Fruit fly (Drosophila melanogaster) whole organism, embryonic: ENCODE results near the gene Ssl2.

Experiments
- Antp ChIP-seq: fragments of 200-800 bp; sonication (Bioruptor generic); optimal IDR thresholded peaks from 3 replicates; lab custom pipeline; 2016; ENCODE audit warnings: missing biosample characterization, missing genetic modification characterization
- BEAF-32 ChIP-seq: fragments of 200-800 bp; sonication (Bioruptor generic); optimal IDR thresholded peaks from 3 replicates; lab custom pipeline; 2017; ENCODE audit warnings: missing biosample characterization, missing genetic modification characterization, mild to moderate bottlenecking, moderate library complexity, missing genetic modification reagents
- CG10366 ChIP-seq: fragments of 200-800 bp; sonication (Bioruptor generic); IDR thresholded peaks from 2 replicates; pipeline ENCODE4 v1.3.6; 2022; ENCODE audit warnings: missing biosample characterization, missing genetic modification characterization
- CG12299 ChIP-seq: fragments of 200-800 bp; sonication (Bioruptor generic); optimal IDR thresholded peaks from 2 replicates; lab custom pipeline; 2018; ENCODE audit warnings: missing biosample characterization, mild to moderate bottlenecking, missing genetic modification characterization
- CG17385 ChIP-seq: fragments of 200-800 bp; sonication (Bioruptor generic); optimal IDR thresholded peaks from 3 replicates; lab custom pipeline; 2018; ENCODE audit warnings: missing biosample characterization, mild to moderate bottlenecking, missing genetic modification characterization
- CG30403 ChIP-seq: fragments of 200-800 bp; sonication (Bioruptor generic); optimal IDR thresholded peaks from 3 replicates; lab custom pipeline; 2016; ENCODE audit warnings: missing biosample characterization, missing genetic modification characterization
- CG33213 ChIP-seq: fragments of 200-800 bp; sonication (Bioruptor generic); optimal IDR thresholded peaks from 3 replicates; lab custom pipeline; 2016; ENCODE audit warnings: missing biosample characterization, missing genetic modification characterization
- CG34376 ChIP-seq: fragments of 200-800 bp; sonication (Bioruptor generic); optimal IDR thresholded peaks from 2 replicates; lab custom pipeline; 2018; ENCODE audit warnings: missing biosample characterization, mild to moderate bottlenecking, missing genetic modification characterization
- CG3995 ChIP-seq: fragments of 200-800 bp; sonication (Bioruptor generic); optimal IDR thresholded peaks from 3 replicates; lab custom pipeline; 2016; ENCODE audit warnings: missing biosample characterization, missing genetic modification characterization
- CG4282 ChIP-seq: fragments of 200-800 bp; sonication (Bioruptor generic); optimal IDR thresholded peaks from 2 replicates; lab custom pipeline; 2016; ENCODE audit warnings: missing biosample characterization, missing genetic modification characterization
- CG6272 ChIP-seq: fragments of 200-800 bp; sonication (Bioruptor generic); IDR thresholded peaks from 2 replicates; pipeline ENCODE4 v1.3.6; 2022; ENCODE audit warnings: missing biosample characterization, missing genetic modification characterization
- CG6689 ChIP-seq: fragments of 200-800 bp; sonication (Bioruptor generic); IDR thresholded peaks from 2 replicates; pipeline ENCODE4 v1.3.6; 2022; ENCODE audit warnings: missing biosample characterization, missing genetic modification characterization
- CG7372 ChIP-seq: fragments of 200-800 bp; sonication (Bioruptor generic); IDR thresholded peaks from 2 replicates; pipeline ENCODE4 v1.3.6; 2022; ENCODE audit warnings: missing biosample characterization, missing genetic modification characterization
- CG7987 ChIP-seq: fragments of 200-800 bp; sonication (Bioruptor generic); optimal IDR thresholded peaks from 2 replicates; lab custom pipeline; 2018; ENCODE audit warnings: missing biosample characterization, mild to moderate bottlenecking, missing genetic modification characterization, moderate library complexity
- CG8281 ChIP-seq: fragments of 200-800 bp; sonication (Bioruptor generic); optimal IDR thresholded peaks from 2 replicates; lab custom pipeline; 2018; ENCODE audit warnings: missing biosample characterization, mild to moderate bottlenecking, missing genetic modification characterization, moderate library complexity
- CG9437 ChIP-seq: fragments of 200-800 bp; sonication (Bioruptor generic); optimal IDR thresholded peaks from 2 replicates; lab custom pipeline; 2018; ENCODE audit warnings: missing biosample characterization, mild to moderate bottlenecking, missing genetic modification characterization
- D19A ChIP-seq: fragments of 200-800 bp; optimal IDR thresholded peaks from 3 replicates; lab custom pipeline; 2019; ENCODE audit warnings: missing biosample characterization, mild to moderate bottlenecking, missing genetic modification characterization, moderate library complexity
- ERR ChIP-seq: fragments of 200-800 bp; sonication (Bioruptor generic); optimal IDR thresholded peaks from 2 replicates; lab custom pipeline; 2016; ENCODE audit warnings: missing biosample characterization, missing genetic modification characterization
- Ets97D ChIP-seq: fragments of 200-800 bp; sonication (Bioruptor generic); optimal IDR thresholded peaks from 3 replicates; lab custom pipeline; 2016; ENCODE audit warnings: missing biosample characterization, missing genetic modification characterization
- Fer2 ChIP-seq: fragments of 200-800 bp; sonication (Bioruptor generic); optimal IDR thresholded peaks from 2 replicates; lab custom pipeline; 2018; ENCODE audit warnings: missing biosample characterization, mild to moderate bottlenecking, missing genetic modification characterization, moderate library complexity
- HHEX ChIP-seq: fragments of 200-800 bp; sonication (Bioruptor generic); optimal IDR thresholded peaks from 3 replicates; lab custom pipeline; 2017; ENCODE audit warnings: missing biosample characterization, mild to moderate bottlenecking, missing genetic modification characterization, missing genetic modification reagents
- HLH54F ChIP-seq: fragments of 200-800 bp; sonication (Bioruptor generic); optimal IDR thresholded peaks from 3 replicates; lab custom pipeline; 2016; ENCODE audit warnings: missing biosample characterization, missing genetic modification characterization
- HmgZ ChIP-seq: fragments of 200-800 bp; sonication (Bioruptor generic); optimal IDR thresholded peaks from 2 replicates; lab custom pipeline; 2018; ENCODE audit warnings: missing biosample characterization, mild to moderate bottlenecking, missing genetic modification characterization
- Hr78 ChIP-seq, 2 experiments: fragments of 200-800 bp in 1 of 2; fragments of >200 bp in 1 of 2; sonication (Bioruptor generic) in 1 of 2; optimal IDR thresholded peaks; 2 replicates each; lab custom pipeline; 2017 to 2019; ENCODE audit warnings: missing biosample characterization in 2 of 2, missing genetic modification characterization in 2 of 2, mild to moderate bottlenecking in 1 of 2, moderate library complexity in 1 of 2
- Hsf ChIP-seq: fragments of 200-800 bp; sonication (Bioruptor generic); optimal IDR thresholded peaks from 3 replicates; lab custom pipeline; 2016; ENCODE audit warnings: missing biosample characterization, missing genetic modification characterization
- Mrtf ChIP-seq: fragments of 200-800 bp; sonication (Bioruptor generic); IDR thresholded peaks from 3 replicates; pipeline ENCODE4 v1.3.6; 2022; ENCODE audit warnings: missing biosample characterization, missing genetic modification characterization
- PHDP ChIP-seq: fragments of 200-800 bp; sonication (Bioruptor generic); optimal IDR thresholded peaks from 3 replicates; lab custom pipeline; 2018; ENCODE audit warnings: missing biosample characterization, mild to moderate bottlenecking, missing genetic modification characterization, moderate library complexity
- Sox100B ChIP-seq: fragments of 200-800 bp; sonication (Bioruptor generic); optimal IDR thresholded peaks from 3 replicates; lab custom pipeline; 2018; ENCODE audit warnings: missing biosample characterization, mild to moderate bottlenecking, missing genetic modification characterization
- Sox102F ChIP-seq: fragments of 200-800 bp; sonication (Bioruptor generic); optimal IDR thresholded peaks from 2 replicates; lab custom pipeline; 2018; ENCODE audit warnings: missing biosample characterization, mild to moderate bottlenecking, missing genetic modification characterization, moderate library complexity
- Sry-δ ChIP-seq: fragments of 200-800 bp; sonication (Bioruptor generic); optimal IDR thresholded peaks from 2 replicates; lab custom pipeline; 2016; ENCODE audit warnings: missing biosample characterization, missing genetic modification characterization
- ato ChIP-seq: fragments of 200-800 bp; sonication (Bioruptor generic); IDR thresholded peaks from 2 replicates; pipeline ENCODE4 v1.3.6; 2022; ENCODE audit warnings: missing biosample characterization, missing genetic modification characterization; ENCODE audit not compliant: partially characterized antibody
- az2 ChIP-seq: fragments of 200-800 bp; sonication (Bioruptor generic); optimal IDR thresholded peaks from 3 replicates; lab custom pipeline; 2016; ENCODE audit warnings: missing biosample characterization, missing genetic modification characterization
- bcd ChIP-seq: fragments of 200-800 bp; sonication (Bioruptor generic); optimal IDR thresholded peaks from 2 replicates; lab custom pipeline; 2017; ENCODE audit warnings: missing biosample characterization, mild to moderate bottlenecking, missing genetic modification characterization
- bsh ChIP-seq, 2 experiments: fragments of 200-800 bp; sonication (Bioruptor generic); optimal IDR thresholded peaks; 2 replicates each; lab custom pipeline; 2017 to 2018; ENCODE audit warnings: mild to moderate bottlenecking in 2 of 2, missing biosample characterization in 2 of 2, missing genetic modification characterization in 2 of 2, moderate library complexity in 1 of 2
- btn ChIP-seq: fragments of 200-800 bp; sonication (Bioruptor generic); optimal IDR thresholded peaks from 2 replicates; lab custom pipeline; 2016; ENCODE audit warnings: missing biosample characterization, missing genetic modification characterization
- caup ChIP-seq: fragments of 200-800 bp; sonication (Bioruptor generic); optimal IDR thresholded peaks from 3 replicates; lab custom pipeline; 2017; ENCODE audit warnings: missing biosample characterization, mild to moderate bottlenecking, missing genetic modification characterization, moderate library complexity; ENCODE audit not compliant: severe bottlenecking
- crc ChIP-seq: fragments of 200-800 bp; sonication (Bioruptor generic); optimal IDR thresholded peaks from 2 replicates; lab custom pipeline; 2016; ENCODE audit warnings: missing biosample characterization, missing genetic modification characterization
- ems ChIP-seq: fragments of 200-800 bp; sonication (Bioruptor generic); optimal IDR thresholded peaks from 3 replicates; lab custom pipeline; 2016; ENCODE audit warnings: missing biosample characterization, missing genetic modification characterization
- esg ChIP-seq: fragments of 200-800 bp; sonication (Bioruptor generic); conservative IDR thresholded peaks from 2 replicates; pipeline ENCODE4 v1.3.6; 2022; ENCODE audit warnings: missing biosample characterization, missing genetic modification characterization
- eve ChIP-seq, 2 experiments: fragments of >200 bp; optimal IDR thresholded peaks; 2 replicates each; lab custom pipeline; 2017; ENCODE audit warnings: missing biosample characterization in 2 of 2, missing genetic modification characterization in 2 of 2
- knrl ChIP-seq: fragments of 200-800 bp; sonication (Bioruptor generic); IDR thresholded peaks from 3 replicates; pipeline ENCODE4 v1.3.6; 2022; ENCODE audit warnings: missing biosample characterization, missing genetic modification characterization; ENCODE audit not compliant: partially characterized antibody
- pita ChIP-seq: fragments of 200-800 bp; sonication (Bioruptor generic); optimal IDR thresholded peaks from 2 replicates; lab custom pipeline; 2017; ENCODE audit warnings: missing biosample characterization, mild to moderate bottlenecking, missing genetic modification characterization
- ranshi ChIP-seq: fragments of 200-800 bp; sonication (Bioruptor generic); IDR thresholded peaks from 2 replicates; pipeline ENCODE4 v1.3.6; 2022; ENCODE audit warnings: missing biosample characterization, missing genetic modification characterization
- run ChIP-seq: fragments of 200-800 bp; sonication (Bioruptor generic); optimal IDR thresholded peaks from 3 replicates; lab custom pipeline; 2018; ENCODE audit warnings: missing biosample characterization, mild to moderate bottlenecking, missing genetic modification characterization
- sens-2 ChIP-seq: fragments of 200-800 bp; sonication (Bioruptor generic); IDR thresholded peaks from 2 replicates; pipeline ENCODE4 v1.3.6; 2022; ENCODE audit warnings: missing biosample characterization, missing genetic modification characterization
- tna ChIP-seq: fragments of 200-800 bp; sonication (Bioruptor generic); IDR thresholded peaks from 2 replicates; pipeline ENCODE4 v1.3.6; 2022; ENCODE audit warnings: missing biosample characterization, missing genetic modification characterization; ENCODE audit not compliant: partially characterized antibody
- toy ChIP-seq: fragments of 200-800 bp; sonication (Bioruptor generic); IDR thresholded peaks from 2 replicates; pipeline ENCODE4 v1.3.6; 2022; ENCODE audit warnings: missing biosample characterization, missing genetic modification characterization
- wek ChIP-seq: fragments of 200-800 bp; sonication (Bioruptor generic); optimal IDR thresholded peaks from 3 replicates; lab custom pipeline; 2018; ENCODE audit warnings: missing biosample characterization, mild to moderate bottlenecking, missing genetic modification characterization, moderate library complexity
- zfh2 ChIP-seq: fragments of 200-800 bp; sonication (Bioruptor generic); optimal IDR thresholded peaks from 2 replicates; lab custom pipeline; 2016; ENCODE audit warnings: missing biosample characterization, missing genetic modification characterization

Gene Ssl2

DNA sequence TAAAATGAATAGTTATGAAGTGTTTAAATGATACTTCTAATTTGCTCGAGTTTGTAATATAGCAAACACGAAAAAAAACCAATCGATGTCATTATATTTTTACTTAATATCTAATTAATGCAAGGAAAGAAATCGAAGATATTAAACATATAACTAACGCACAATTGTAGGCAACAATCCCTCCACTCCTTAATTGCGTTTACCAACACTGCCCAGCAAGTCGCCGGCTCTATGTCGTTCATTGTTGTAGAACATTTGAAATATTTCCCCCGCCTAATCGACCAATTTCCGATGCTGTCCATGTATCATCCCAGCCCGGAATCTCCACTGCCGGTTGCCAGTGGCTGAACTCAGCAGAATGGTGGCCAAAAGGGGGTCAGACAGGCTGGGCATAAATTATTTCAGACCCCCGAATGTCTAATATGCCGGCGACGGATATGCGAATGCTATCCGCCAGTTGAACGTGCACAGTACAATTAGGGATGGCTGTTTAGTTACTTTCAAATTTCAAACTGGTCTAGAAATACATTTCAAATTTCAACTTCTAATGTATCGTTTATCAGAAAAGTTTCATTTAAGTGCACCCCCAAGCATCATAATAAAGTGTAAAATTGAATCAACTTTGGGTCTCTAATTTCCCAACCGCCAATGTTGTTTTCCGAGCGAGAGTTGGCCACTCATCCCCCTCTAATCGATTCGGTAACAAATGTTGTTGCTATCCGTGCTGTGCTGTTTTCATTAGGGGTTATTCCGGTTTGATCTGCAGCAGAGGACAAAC, 36.2 kb upstream of the Ssl2 start (continued):
- peak; percentile 19 for TF ChIP-seq Antp (GFP tag; lab: Kevin White, UChicago)
- TF ChIP-seq ERR (GFP tag; lab: Kevin White, UChicago): no peak
- TF ChIP-seq bsh (GFP tag; optimal IDR thresholded peaks at IDR 0.05; lab: Kevin White, UChicago): peak in 1 of 2 experiments; percentile 17
- TF ChIP-seq caup (GFP tag; lab: Kevin White, UChicago): peak; percentile 30
- peak; percentile 26 for TF ChIP-seq Hsf (GFP tag; lab: Kevin White, UChicago)
- 0 out of 2 replicates have a peak, but pooled peaks have one; percentile 17 for TF ChIP-seq CG6272
- TF ChIP-seq CG33213 (GFP tag; lab: Kevin White, UChicago): no peak
- TF ChIP-seq zfh2 (GFP tag; lab: Kevin White, UChicago): peak; percentile 44
- TF ChIP-seq BEAF-32 (GFP tag; lab: Kevin White, UChicago): no peak
- no peak for TF ChIP-seq ems
- 0 out of 2 replicates have a peak, but pooled peaks have one; percentile 7 for TF ChIP-seq ranshi (GFP tag; lab: Robert Waterston, UW)
- peak; percentile 10 for TF ChIP-seq HmgZ
- no peak for TF ChIP-seq CG9437 (GFP tag; lab: Kevin White, UChicago)
- peak; percentile 37 for TF ChIP-seq D19A (tag; lab: Kevin White, UChicago)
- TF ChIP-seq PHDP: peak; percentile 39
- 0 out of 2 replicates have a peak, but pooled peaks have one; percentile 11 for TF ChIP-seq CG7372 (GFP tag; lab: Robert Waterston, UW)
- TF ChIP-seq pita: no peak
- TF ChIP-seq bcd (GFP tag; lab: Kevin White, UChicago): peak; percentile 53
- peak; percentile 1 for TF ChIP-seq Sry-δ (GFP tag; lab: Kevin White, UChicago)
- TF ChIP-seq wek: no peak
- TF ChIP-seq Sox100B (GFP tag; lab: Kevin White, UChicago): no peak
- no peak for TF ChIP-seq eve (GFP tag; optimal IDR thresholded peaks at IDR 0.05; lab: Kevin White, UChicago)
- TF ChIP-seq CG8281 (tag; lab: Kevin White, UChicago): peak; percentile 17
- no peak for TF ChIP-seq Ets97D
- peak; percentile 16 for TF ChIP-seq CG12299 (tag; lab: Kevin White, UChicago)
- no peak for TF ChIP-seq run
- TF ChIP-seq Mrtf (GFP tag; lab: Robert Waterston, UW): no peak
- TF ChIP-seq az2 (GFP tag; lab: Kevin White, UChicago): no peak
- TF ChIP-seq CG3995 (GFP tag; lab: Kevin White, UChicago): no peak
- peak; percentile 5 for TF ChIP-seq HHEX (GFP tag; lab: Kevin White, UChicago)
- peak; percentile 40 for TF ChIP-seq esg (GFP tag; lab: Robert Waterston, UW)
- peak; percentile 21; the same call in 1 of the 2 replicates for TF ChIP-seq CG10366
- peak; percentile 48 for TF ChIP-seq Sox102F (GFP tag; lab: Kevin White, UChicago)
- TF ChIP-seq CG30403 (GFP tag; lab: Kevin White, UChicago): peak; percentile 34
- no peak for TF ChIP-seq CG17385 (GFP tag; lab: Kevin White, UChicago)
- TF ChIP-seq toy (GFP tag; lab: Robert Waterston, UW): no peak
- no peak for TF ChIP-seq Fer2
- TF ChIP-seq CG6689 (GFP tag; lab: Robert Waterston, UW): peak; percentile 55
- TF ChIP-seq HLH54F (GFP tag; lab: Kevin White, UChicago): no peak
- TF ChIP-seq sens-2 (GFP tag; lab: Robert Waterston, UW): no peak
- TF ChIP-seq Hr78 (GFP tag; optimal IDR thresholded peaks at IDR 0.05; lab: Kevin White, UChicago): no peak
- TF ChIP-seq CG4282: no peak
- no peak for TF ChIP-seq ato (GFP tag; lab: Robert Waterston, UW)
- TF ChIP-seq knrl: no peak
- TF ChIP-seq btn (GFP tag; lab: Kevin White, UChicago): no peak
- TF ChIP-seq tna (GFP tag; lab: Robert Waterston, UW): no peak
- TF ChIP-seq CG7987: no peak
- peak; percentile 23 for TF ChIP-seq CG34376 (GFP tag; lab: Kevin White, UChicago)
- TF ChIP-seq crc: peak; percentile 13
